Worm (Caenorhabditis elegans): ENCODE measurements around the gene D1005.2.

Gene D1005.2

DNA sequence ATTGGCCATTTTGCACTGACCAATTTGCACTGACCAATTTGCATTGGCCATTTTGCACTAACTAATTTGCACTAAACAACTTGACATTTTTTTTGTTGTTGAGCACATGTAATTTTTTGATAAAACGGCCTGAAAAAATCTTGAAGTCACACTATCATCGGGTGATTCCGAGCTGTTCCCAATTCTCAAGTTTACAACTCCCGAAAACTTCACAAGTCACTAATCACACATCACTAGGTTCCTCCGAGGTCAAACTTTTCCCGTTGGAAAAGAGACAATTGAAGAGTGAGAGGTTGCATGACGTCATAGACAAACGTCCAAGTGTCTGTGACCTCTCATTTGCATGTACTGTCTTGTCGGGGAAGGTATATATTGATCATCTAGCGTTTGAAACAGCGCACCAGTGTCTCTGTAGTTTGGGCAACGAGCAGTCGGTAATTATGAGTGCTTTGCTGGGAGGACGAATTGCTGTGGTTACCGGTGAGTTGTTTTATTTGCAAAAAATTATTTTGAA, 27.4 kb downstream of the D1005.2 start, which contains the start of the genes D1005.10 and dhs-25:
Gene D1005.10 (minus strand): TSS at position 51 of the 514 bp plus-strand sequence.
Gene dhs-25 (plus strand): TSS at position 398 of the 514 bp plus-strand sequence.
- TF ChIP-seq ceh-83 (GFP tag; optimal IDR thresholded peaks at IDR 0.05) (no peak), lin-32 (GFP tag; optimal IDR thresholded peaks at IDR 0.05) (no peak), flh-1 (GFP tag; optimal IDR thresholded peaks at IDR 0.05) (no peak), mab-5 (tag; optimal IDR thresholded peaks at IDR 0.05) (no peak), nhr-12 (tag; optimal IDR thresholded peaks at IDR 0.05) (no peak), ces-1 (GFP tag; optimal IDR thresholded peaks at IDR 0.05) (no peak), blmp-1 (tag; optimal IDR thresholded peaks at IDR 0.05) (no peak), sptf-1 (tag; optimal IDR thresholded peaks at IDR 0.05) (no peak), bed-3 (GFP tag; optimal IDR thresholded peaks at IDR 0.05) (no peak), unc-120 (tag; optimal IDR thresholded peaks at IDR 0.05; ENCODE audit: poor library complexity, severe bottlenecking) (no peak), elt-1 (tag; optimal IDR thresholded peaks at IDR 0.05; ENCODE audit: borderline replicate concordance, insufficient read depth) (no peak), zip-8 (tag; optimal IDR thresholded peaks at IDR 0.05) (peak; percentile 55), lsy-2 (tag; optimal IDR thresholded peaks at IDR 0.05) (peak; percentile 21), ztf-11 (tag; optimal IDR thresholded peaks at IDR 0.05) (no peak), ceh-43 (GFP tag; optimal IDR thresholded peaks at IDR 0.05) (no peak), elt-3 (tag; optimal IDR thresholded peaks at IDR 0.05) (no peak), sem-2 (GFP tag; optimal IDR thresholded peaks at IDR 0.05) (no peak), snpc-4 (tag; optimal IDR thresholded peaks at IDR 0.05) (no peak), ceh-39 (tag; optimal IDR thresholded peaks at IDR 0.05) (no peak), hlh-1 (tag; optimal IDR thresholded peaks at IDR 0.05) (peak; percentile 64), unc-62 (GFP tag; optimal IDR thresholded peaks at IDR 0.05) (peak; percentile 56), nhr-237 (tag; optimal IDR thresholded peaks at IDR 0.05) (peak; percentile 19), cnd-1 (tag; optimal IDR thresholded peaks at IDR 0.05) (no peak), tbx-8 (GFP tag; optimal IDR thresholded peaks at IDR 0.05) (no peak), drap-1 (GFP tag; optimal IDR thresholded peaks at IDR 0.05) (no peak), pha-4 (tag; optimal IDR thresholded peaks at IDR 0.05) (peak; percentile 63), nhr-28 (tag; optimal IDR thresholded peaks at IDR 0.05) (no peak), mep-1 (tag; optimal IDR thresholded peaks at IDR 0.05) (peak; percentile 27), nhr-76 (tag; optimal IDR thresholded peaks at IDR 0.05) (no peak), mls-2 (tag; optimal IDR thresholded peaks at IDR 0.05) (no peak), lin-13 (tag; optimal IDR thresholded peaks at IDR 0.05) (no peak), nhr-2 (tag; optimal IDR thresholded peaks at IDR 0.05) (no peak), M03D4.4 (tag; optimal IDR thresholded peaks at IDR 0.05) (no peak), unc-39 (tag; optimal IDR thresholded peaks at IDR 0.05) (no peak), ham-2 (GFP tag; optimal IDR thresholded peaks at IDR 0.05) (no peak)

- TF ChIP-seq zip-8 (tag; optimal IDR thresholded peaks at IDR 0.05) (no peak), lin-32 (GFP tag; optimal IDR thresholded peaks at IDR 0.05) (no peak)
Measured at ce11 chrX:1487096-1487495, 28.3 kb downstream of the D1005.2 start.

ce11 chrX:1488775-1489174, 30.0 kb downstream of the D1005.2 start:
- TF ChIP-seq pha-4 (tag; optimal IDR thresholded peaks at IDR 0.05) (no peak), snpc-4 (tag; optimal IDR thresholded peaks at IDR 0.05) (no peak)

- TF ChIP-seq drap-1 (GFP tag; optimal IDR thresholded peaks at IDR 0.05) (no peak), mab-5 (tag; optimal IDR thresholded peaks at IDR 0.05) (no peak), lin-32 (GFP tag; optimal IDR thresholded peaks at IDR 0.05) (no peak), hlh-1 (tag; optimal IDR thresholded peaks at IDR 0.05) (no peak), cnd-1 (tag; optimal IDR thresholded peaks at IDR 0.05) (no peak), mls-2 (tag; optimal IDR thresholded peaks at IDR 0.05) (no peak), snpc-4 (tag; optimal IDR thresholded peaks at IDR 0.05) (no peak), M03D4.4 (tag; optimal IDR thresholded peaks at IDR 0.05) (no peak), flh-1 (GFP tag; optimal IDR thresholded peaks at IDR 0.05) (no peak), unc-120 (tag; optimal IDR thresholded peaks at IDR 0.05; ENCODE audit: poor library complexity, severe bottlenecking) (no peak), sem-2 (GFP tag; optimal IDR thresholded peaks at IDR 0.05) (no peak), ceh-83 (GFP tag; optimal IDR thresholded peaks at IDR 0.05) (no peak)
Measured at ce11 chrX:1489574-1489973, 30.8 kb downstream of the D1005.2 start.
